Worm (Caenorhabditis elegans): Measurements from ENCODE around the gene hmg-1.1.

- TF ChIP-seq med-1 (GFP tag; optimal IDR thresholded peaks at IDR 0.05; ENCODE audit: insufficient read depth) (no peak), ztf-23 (GFP tag; IDR thresholded peaks at IDR 0.05) (no peak), flt-1 (GFP tag; IDR thresholded peaks at IDR 0.05) (no peak), ref-1 (GFP tag; conservative IDR thresholded peaks at IDR 0.05) (no peak), klf-2 (GFP tag; conservative IDR thresholded peaks at IDR 0.05) (no peak), T22C8.4 (GFP tag; IDR thresholded peaks at IDR 0.05) (no peak), cog-1 (tag; optimal IDR thresholded peaks at IDR 0.05) (no peak), tab-1 (GFP tag; IDR thresholded peaks at IDR 0.05) (no peak)
Measured at ce11 chrII:14290846-14291245, 40.4 kb downstream of the hmg-1.1 start.
